Worm (Caenorhabditis elegans) whole organism, dauer: ENCODE results near the gene F13C5.1.

Experiments
- unc-62 ChIP-seq: sonication (generic microtip); optimal IDR thresholded peaks from 2 replicates; lab custom pipeline; 2017; ENCODE audit warnings: missing biosample characterization, missing genetic modification reagents, missing genetic modification characterization

Gene F13C5.1

DNA sequence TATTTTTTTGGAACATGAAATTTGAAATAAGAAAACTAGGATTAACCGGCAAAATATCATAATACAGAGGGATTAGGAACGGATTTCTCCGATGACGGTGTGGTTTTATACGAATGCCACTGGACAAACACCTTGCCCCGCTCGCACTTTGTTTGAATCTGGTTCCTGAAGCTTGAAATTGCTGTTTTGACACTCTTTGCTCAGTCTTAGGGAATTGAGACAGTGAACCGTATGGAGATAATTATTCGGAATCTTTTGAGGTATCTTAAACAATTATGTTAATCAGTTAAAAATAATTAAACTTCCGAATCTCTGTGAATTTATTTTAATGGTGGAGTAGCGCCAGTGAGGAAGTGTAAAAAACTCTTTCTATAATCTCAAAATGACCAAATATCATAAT lies 2.5 kb upstream of the F13C5.1 start, which contains the start of gene F13C5.3:
Gene F13C5.3, minus strand, starts transcription at position 101 of the 400 bp plus-strand sequence.
- TF ChIP-seq unc-62 (GFP tag; lab: Kevin White, UChicago) = no peak

DNA sequence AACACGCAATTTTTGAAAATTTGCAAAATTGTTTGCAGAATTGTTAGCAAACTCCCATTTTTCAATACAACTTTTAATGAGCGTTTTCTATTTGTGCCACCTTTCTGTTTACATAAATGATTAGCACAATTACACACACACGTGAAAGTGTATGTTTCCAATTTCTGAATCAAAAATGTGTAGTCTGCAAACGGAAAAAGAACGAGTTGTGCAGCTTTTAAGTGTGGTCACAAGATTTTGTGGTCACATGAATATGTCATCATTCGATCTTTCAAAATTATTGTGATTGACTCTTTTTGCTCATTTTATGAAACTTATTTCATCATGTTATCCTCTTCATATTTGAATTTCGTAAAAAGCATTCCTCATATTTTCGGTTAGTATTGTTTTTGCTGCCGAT lies 1.3 kb upstream of the F13C5.1 start:
- no peak for TF ChIP-seq unc-62 (GFP tag; lab: Kevin White, UChicago)

- TF ChIP-seq unc-62 (GFP tag; lab: Kevin White, UChicago) = no peak
Measured at ce11 chrX:601340-601757, 611 bp upstream of the F13C5.1 start.

ce11 chrX:608392-608791 lies 6.4 kb downstream of the F13C5.1 start, which contains the start of gene F13C5.5:
TSS of gene F13C5.5 (minus strand) at chrX:608492.
- TF ChIP-seq unc-62 (GFP tag; lab: Kevin White, UChicago) = no peak

- no peak for TF ChIP-seq unc-62 (GFP tag; lab: Kevin White, UChicago)
Measured at ce11 chrX:609553-609952, 7.6 kb downstream of the F13C5.1 start.

DNA sequence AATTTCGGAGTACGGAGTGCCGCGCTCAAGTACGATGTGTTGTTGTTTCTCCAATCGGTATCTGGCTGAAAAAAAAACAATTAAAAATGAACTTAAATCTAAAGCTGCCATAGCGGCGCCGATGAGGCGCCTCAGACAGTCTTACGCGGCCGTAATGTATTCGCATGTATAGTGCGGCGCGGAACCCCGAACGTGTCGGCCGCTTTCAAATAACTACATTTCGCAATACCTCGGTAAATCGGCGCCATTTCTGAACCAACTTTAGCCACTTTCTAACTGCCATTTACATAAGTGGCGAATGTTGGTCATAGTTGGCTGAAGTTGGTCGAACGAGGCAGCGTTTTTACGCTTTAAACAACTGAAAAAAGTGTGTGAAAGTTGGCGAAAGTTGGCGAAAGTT lies 10.8 kb downstream of the F13C5.1 start:
- TF ChIP-seq unc-62 (GFP tag; lab: Kevin White, UChicago) = no peak

ce11 chrX:617730-618129 lies 15.8 kb downstream of the F13C5.1 start:
- no peak for TF ChIP-seq unc-62 (GFP tag; lab: Kevin White, UChicago)

- TF ChIP-seq unc-62 (GFP tag; lab: Kevin White, UChicago) = no peak
Measured at ce11 chrX:621190-621589, 19.2 kb downstream of the F13C5.1 start, which contains the start of gene unc-96. TSS of gene unc-96 (minus strand) at chrX:621290.

ce11 chrX:621688-622087 lies 19.7 kb downstream of the F13C5.1 start:
- no peak for TF ChIP-seq unc-62 (GFP tag; lab: Kevin White, UChicago)

DNA sequence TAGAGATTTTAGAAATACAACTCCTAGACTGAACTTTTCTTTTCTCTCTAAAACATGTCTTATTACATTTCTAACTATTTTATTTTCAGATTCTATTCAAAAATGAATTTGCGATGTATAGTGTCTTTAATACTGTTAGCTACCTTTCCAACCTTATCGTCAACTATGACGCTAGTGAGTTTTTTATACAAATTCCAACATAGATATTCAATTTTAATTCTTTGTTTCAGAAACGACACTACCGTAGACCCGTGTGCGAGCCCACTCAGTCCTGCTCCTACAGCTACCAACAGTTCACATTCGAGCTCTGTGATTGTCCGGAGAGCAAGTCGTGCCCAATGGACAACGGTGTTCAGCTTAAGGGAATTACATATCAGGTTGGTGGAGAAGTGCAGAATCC lies 27.2 kb downstream of the F13C5.1 start, which contains the start of gene M6.4:
Gene M6.4, plus strand, starts transcription at position 55 of the 400 bp plus-strand sequence.
- TF ChIP-seq unc-62 (GFP tag; lab: Kevin White, UChicago) = no peak

ce11 chrX:636893-637292 lies 34.9 kb downstream of the F13C5.1 start, which contains the start of gene pha-2:
TSS of gene pha-2 (minus strand) at chrX:636993.
- no peak for TF ChIP-seq unc-62 (GFP tag; lab: Kevin White, UChicago)

DNA sequence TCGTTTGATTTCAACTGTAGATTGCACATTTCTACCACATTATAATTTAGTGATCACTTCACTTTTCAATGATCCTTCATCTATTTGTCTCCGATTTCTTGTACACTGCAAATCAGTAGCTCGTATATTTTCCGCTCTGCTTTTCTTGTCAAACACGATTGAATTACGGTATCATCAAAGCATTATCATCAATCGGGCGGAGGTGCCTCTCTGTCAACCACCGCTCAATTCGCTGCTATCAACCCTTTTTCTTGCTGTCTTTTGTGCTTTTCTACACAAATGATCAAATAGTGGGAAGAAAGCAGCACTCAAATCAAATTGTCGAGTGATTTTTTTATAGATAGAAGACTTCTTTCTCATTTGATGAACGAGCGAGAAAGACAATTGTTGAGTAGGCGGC lies 35.6 kb downstream of the F13C5.1 start:
- TF ChIP-seq unc-62 (GFP tag; lab: Kevin White, UChicago) = no peak

DNA sequence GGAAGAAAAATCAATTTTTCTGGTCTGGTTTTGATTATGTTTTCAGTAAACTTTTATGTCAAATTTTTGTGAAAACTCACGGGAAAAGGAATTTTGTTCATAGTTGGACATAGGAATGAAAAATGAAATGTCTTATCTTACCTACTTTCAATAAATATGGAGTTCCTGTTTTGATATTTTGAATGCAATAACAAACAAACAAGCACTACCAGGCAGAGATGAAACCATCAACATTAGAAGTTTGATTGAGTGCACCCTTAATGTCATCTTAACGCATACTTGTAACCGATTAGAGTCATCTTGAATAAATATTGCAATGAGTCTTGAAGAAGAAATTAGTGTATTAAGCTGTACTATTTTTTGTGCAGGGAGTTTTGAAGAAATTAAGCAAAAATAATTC lies 39.5 kb downstream of the F13C5.1 start, which contains the start of gene M6.11:
Gene M6.11, minus strand, starts transcription at position 101 of the 400 bp plus-strand sequence.
- no peak for TF ChIP-seq unc-62 (GFP tag; lab: Kevin White, UChicago)

DNA sequence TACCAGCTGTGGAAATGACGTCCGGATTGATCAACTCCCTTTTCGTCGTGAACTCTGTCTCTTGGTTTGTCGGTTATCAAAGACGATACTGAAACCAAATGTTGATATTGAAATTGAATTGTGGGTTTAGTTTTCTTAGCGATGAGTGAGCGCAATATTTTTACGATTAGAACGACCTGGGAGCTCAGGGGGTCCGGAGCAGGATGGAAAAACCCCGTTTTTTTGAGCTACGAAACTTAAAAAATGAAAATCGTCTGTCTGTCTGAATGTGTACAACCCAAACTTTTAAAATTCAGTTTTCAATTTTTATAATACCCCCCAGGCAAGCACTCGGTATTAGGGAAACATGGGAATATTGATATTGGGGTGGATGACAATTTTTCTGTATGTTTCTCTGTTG lies 40.9 kb downstream of the F13C5.1 start:
- no peak for TF ChIP-seq unc-62 (GFP tag; lab: Kevin White, UChicago)

- TF ChIP-seq unc-62 (GFP tag; lab: Kevin White, UChicago) = no peak
Measured at ce11 chrX:645589-645988, 43.6 kb downstream of the F13C5.1 start.

- TF ChIP-seq unc-62 (GFP tag; lab: Kevin White, UChicago) = no peak
Measured at ce11 chrX:646493-646892, 44.5 kb downstream of the F13C5.1 start.

- no peak for TF ChIP-seq unc-62 (GFP tag; lab: Kevin White, UChicago)
Measured at ce11 chrX:651616-652015, 49.7 kb downstream of the F13C5.1 start.
